Fruit fly (Drosophila melanogaster) whole organism, prepupa: Measurements from ENCODE around the gene PPP4R2r.

Experiments used
- Blimp-1 ChIP-seq: fragments of 200-800 bp; sonication (Bioruptor generic); optimal IDR thresholded peaks from 3 replicates; lab custom pipeline; 2017; ENCODE audit warnings: missing biosample characterization, missing genetic modification characterization, mild to moderate bottlenecking, moderate library complexity, missing genetic modification reagents
- CG10631 ChIP-seq: fragments of 200-800 bp; sonication (Bioruptor generic); optimal IDR thresholded peaks from 2 replicates; lab custom pipeline; 2016; ENCODE audit warnings: missing biosample characterization, missing genetic modification characterization
- CG11294 ChIP-seq: fragments of 200-800 bp; sonication (Bioruptor generic); IDR thresholded peaks from 2 replicates; pipeline ENCODE4 v1.3.6; 2022; ENCODE audit warnings: missing biosample characterization, missing genetic modification characterization
- CG11902 ChIP-seq: fragments of 200-800 bp; sonication (Bioruptor generic); optimal IDR thresholded peaks from 3 replicates; lab custom pipeline; 2016; ENCODE audit warnings: missing biosample characterization, missing genetic modification characterization
- CG15336 ChIP-seq: fragments of 200-800 bp; sonication (Bioruptor generic); IDR thresholded peaks from 2 replicates; pipeline ENCODE4 v1.3.6; 2022; ENCODE audit warnings: missing biosample characterization, missing genetic modification characterization
- CG1621 ChIP-seq: fragments of 200-800 bp; sonication (Bioruptor generic); optimal IDR thresholded peaks from 3 replicates; lab custom pipeline; 2018; ENCODE audit warnings: missing biosample characterization, mild to moderate bottlenecking, missing genetic modification characterization
- CG16779 ChIP-seq: fragments of 200-800 bp; sonication (Bioruptor generic); optimal IDR thresholded peaks from 3 replicates; lab custom pipeline; 2017; ENCODE audit warnings: missing biosample characterization, mild to moderate bottlenecking, missing genetic modification characterization
- CG3032 ChIP-seq: fragments of 200-800 bp; optimal IDR thresholded peaks from 2 replicates; lab custom pipeline; 2019; ENCODE audit warnings: missing biosample characterization, mild to moderate bottlenecking, missing genetic modification characterization, moderate library complexity
- CG31627 ChIP-seq: fragments of 200-800 bp; sonication (Bioruptor generic); optimal IDR thresholded peaks from 3 replicates; lab custom pipeline; 2016; ENCODE audit warnings: missing biosample characterization, missing genetic modification characterization
- CG32006 ChIP-seq: fragments of 200-800 bp; sonication (Bioruptor generic); optimal IDR thresholded peaks from 3 replicates; lab custom pipeline; 2017; ENCODE audit warnings: missing biosample characterization, mild to moderate bottlenecking, missing genetic modification characterization
- CG34406 ChIP-seq: fragments of 200-800 bp; sonication (Bioruptor generic); optimal IDR thresholded peaks from 3 replicates; lab custom pipeline; 2016; ENCODE audit warnings: missing biosample characterization, missing genetic modification characterization
- CG6163 ChIP-seq: fragments of 200-800 bp; sonication (Bioruptor generic); IDR thresholded peaks from 3 replicates; pipeline ENCODE4 v1.3.6; 2022; ENCODE audit warnings: missing biosample characterization, missing genetic modification characterization
- CG6276 ChIP-seq: fragments of 200-800 bp; sonication (Bioruptor generic); optimal IDR thresholded peaks from 2 replicates; lab custom pipeline; 2017; ENCODE audit warnings: missing biosample characterization, mild to moderate bottlenecking, missing genetic modification characterization
- CG6808 ChIP-seq: fragments of 200-800 bp; sonication (Bioruptor generic); optimal IDR thresholded peaks from 3 replicates; lab custom pipeline; 2017; ENCODE audit warnings: missing biosample characterization, missing genetic modification characterization, mild to moderate bottlenecking, moderate library complexity, missing genetic modification reagents
- CG8119 ChIP-seq: fragments of 200-800 bp; sonication (Bioruptor generic); IDR thresholded peaks from 3 replicates; pipeline ENCODE4 v1.3.6; 2022; ENCODE audit warnings: missing biosample characterization, missing genetic modification characterization
- CG8319 ChIP-seq: fragments of 200-800 bp; sonication (Bioruptor generic); optimal IDR thresholded peaks from 3 replicates; lab custom pipeline; 2016; ENCODE audit warnings: missing biosample characterization, missing genetic modification characterization
- CG8632 ChIP-seq: fragments of 200-800 bp; sonication (Bioruptor generic); optimal IDR thresholded peaks from 3 replicates; lab custom pipeline; 2016; ENCODE audit warnings: missing biosample characterization, missing genetic modification characterization
- CG9139 ChIP-seq: fragments of 200-800 bp; sonication (Bioruptor generic); optimal IDR thresholded peaks from 3 replicates; lab custom pipeline; 2017; ENCODE audit warnings: missing biosample characterization, mild to moderate bottlenecking, missing genetic modification characterization
- Eip75B ChIP-seq: fragments of 200-800 bp; sonication (Bioruptor generic); optimal IDR thresholded peaks from 3 replicates; lab custom pipeline; 2016; ENCODE audit warnings: missing biosample characterization, missing genetic modification characterization
- Eip78C ChIP-seq: fragments of 200-800 bp; sonication (Bioruptor generic); peaks from one replicate; lab custom pipeline; 2016; ENCODE audit warnings: missing biosample characterization, missing genetic modification characterization
- Ets96B ChIP-seq: fragments of 200-800 bp; optimal IDR thresholded peaks from 2 replicates; lab custom pipeline; 2019; ENCODE audit warnings: missing biosample characterization, mild to moderate bottlenecking, missing genetic modification characterization, moderate library complexity
- Gug ChIP-seq: fragments of 200-800 bp; sonication (Bioruptor generic); IDR thresholded peaks from 2 replicates; pipeline ENCODE4 v1.3.6; 2022; ENCODE audit warnings: missing biosample characterization, missing genetic modification characterization
- Hr38 ChIP-seq: sonication (Bioruptor generic); optimal IDR thresholded peaks from 2 replicates; lab custom pipeline; 2016; ENCODE audit warnings: missing biosample characterization, missing genetic modification characterization
- Hr39 ChIP-seq: fragments of 200-800 bp; sonication (Bioruptor generic); optimal IDR thresholded peaks from 2 replicates; lab custom pipeline; 2016; ENCODE audit warnings: missing biosample characterization, missing genetic modification characterization
- Lpt ChIP-seq: fragments of 200-800 bp; sonication (Bioruptor generic); optimal IDR thresholded peaks from 3 replicates; lab custom pipeline; 2016; ENCODE audit warnings: missing biosample characterization, missing genetic modification characterization
- Met ChIP-seq: fragments of 200-800 bp; sonication (Bioruptor generic); optimal IDR thresholded peaks from 3 replicates; lab custom pipeline; 2016; ENCODE audit warnings: missing biosample characterization, missing genetic modification characterization
- OdsH ChIP-seq: fragments of 200-800 bp; sonication (Bioruptor generic); optimal IDR thresholded peaks from 3 replicates; lab custom pipeline; 2016; ENCODE audit warnings: missing biosample characterization, missing genetic modification characterization
- Smox ChIP-seq: fragments of 200-800 bp; sonication (Bioruptor generic); optimal IDR thresholded peaks from 3 replicates; lab custom pipeline; 2016; ENCODE audit warnings: missing biosample characterization, missing genetic modification characterization
- Sox102F ChIP-seq: fragments of 200-800 bp; sonication (Bioruptor generic); optimal IDR thresholded peaks from 2 replicates; lab custom pipeline; 2016; ENCODE audit warnings: missing biosample characterization, mild to moderate bottlenecking, missing genetic modification characterization
- Sox14 ChIP-seq: fragments of 200-800 bp; sonication (Bioruptor generic); optimal IDR thresholded peaks from 3 replicates; lab custom pipeline; 2016; ENCODE audit warnings: missing biosample characterization, missing genetic modification characterization
- Sox15 ChIP-seq: fragments of 200-800 bp; sonication (Bioruptor generic); optimal IDR thresholded peaks from 3 replicates; lab custom pipeline; 2016; ENCODE audit warnings: missing biosample characterization, missing genetic modification characterization
- achi ChIP-seq: fragments of 200-800 bp; sonication (Bioruptor generic); optimal IDR thresholded peaks from 3 replicates; lab custom pipeline; 2016; ENCODE audit warnings: missing biosample characterization, missing genetic modification characterization
- dac ChIP-seq: fragments of 200-800 bp; sonication (Bioruptor generic); optimal IDR thresholded peaks from 2 replicates; lab custom pipeline; 2017; ENCODE audit warnings: missing biosample characterization, mild to moderate bottlenecking, missing genetic modification characterization
- eg ChIP-seq: fragments of 200-800 bp; sonication (Bioruptor generic); IDR thresholded peaks from 3 replicates; pipeline ENCODE4 v1.3.6; 2022; ENCODE audit warnings: missing biosample characterization, missing genetic modification characterization
- esn ChIP-seq: fragments of 200-800 bp; sonication (Bioruptor generic); optimal IDR thresholded peaks from 2 replicates; lab custom pipeline; 2016; ENCODE audit warnings: missing biosample characterization, mild to moderate bottlenecking, missing genetic modification characterization, moderate library complexity
- fkh ChIP-seq: fragments of 200-800 bp; sonication (Bioruptor generic); optimal IDR thresholded peaks from 3 replicates; lab custom pipeline; 2017; ENCODE audit warnings: missing biosample characterization, mild to moderate bottlenecking, missing genetic modification characterization, moderate library complexity
- lz ChIP-seq: fragments of 200-800 bp; sonication (Bioruptor generic); optimal IDR thresholded peaks from 3 replicates; lab custom pipeline; 2016; ENCODE audit warnings: missing biosample characterization, missing genetic modification characterization
- net ChIP-seq: fragments of 200-800 bp; sonication (Bioruptor generic); optimal IDR thresholded peaks from 3 replicates; lab custom pipeline; 2016; ENCODE audit warnings: missing biosample characterization, missing genetic modification characterization
- pdm3 ChIP-seq: fragments of 200-800 bp; sonication (Bioruptor generic); optimal IDR thresholded peaks from 3 replicates; lab custom pipeline; 2016; ENCODE audit warnings: missing biosample characterization, missing genetic modification characterization
- salr ChIP-seq, 2 experiments: fragments of 200-800 bp; sonication (Bioruptor generic); optimal IDR thresholded peaks; 3 replicates each; lab custom pipeline; 2016 to 2018; ENCODE audit warnings: missing biosample characterization in 2 of 2, missing genetic modification characterization in 2 of 2, mild to moderate bottlenecking in 1 of 2
- spab ChIP-seq: fragments of 200-800 bp; sonication (Bioruptor generic); optimal IDR thresholded peaks from 2 replicates; lab custom pipeline; 2017; ENCODE audit warnings: missing biosample characterization, mild to moderate bottlenecking, missing genetic modification characterization, missing genetic modification reagents
- ss ChIP-seq, 2 experiments: fragments of 200-800 bp; sonication (Bioruptor generic); optimal IDR thresholded peaks; 2 replicates in 1 of 2; 3 replicates in 1 of 2; lab custom pipeline; 2017 to 2018; ENCODE audit warnings: mild to moderate bottlenecking in 2 of 2, missing biosample characterization in 2 of 2, missing genetic modification characterization in 2 of 2, moderate library complexity in 1 of 2
- svp ChIP-seq: fragments of 200-800 bp; sonication (Bioruptor generic); peaks from one replicate; lab custom pipeline; 2016; ENCODE audit warnings: missing biosample characterization, missing genetic modification characterization
- topi ChIP-seq: fragments of 200-800 bp; sonication (Bioruptor generic); optimal IDR thresholded peaks from 3 replicates; lab custom pipeline; 2016; ENCODE audit warnings: missing biosample characterization, missing genetic modification characterization
- vri ChIP-seq: fragments of 200-800 bp; sonication (Bioruptor generic); optimal IDR thresholded peaks from 3 replicates; lab custom pipeline; 2016; ENCODE audit warnings: missing biosample characterization, mild to moderate bottlenecking, missing genetic modification characterization

Gene PPP4R2r

dm6 chrX:10513611-10514010 is 35.0 kb downstream of the PPP4R2r start (continued):
- TF ChIP-seq Met (GFP tag; lab: Kevin White, UChicago) (peak; percentile 24), net (GFP tag; lab: Kevin White, UChicago) (no peak), CG3032 (peak; percentile 17), Eip75B (GFP tag; lab: Kevin White, UChicago) (no peak), Ets96B (tag; lab: Kevin White, UChicago) (peak; percentile 33), salr (GFP tag; optimal IDR thresholded peaks at IDR 0.05; lab: Kevin White, UChicago) (no peak), lz (GFP tag; lab: Kevin White, UChicago) (peak; percentile 2), Sox102F (GFP tag; lab: Kevin White, UChicago) (peak; percentile 22), Hr38 (GFP tag; lab: Kevin White, UChicago) (no peak), vri (GFP tag; lab: Kevin White, UChicago) (no peak), CG32006 (GFP tag; lab: Kevin White, UChicago) (no peak), ss (GFP tag; optimal IDR thresholded peaks at IDR 0.05; lab: Kevin White, UChicago) (no peak), CG11294 (no peak), pdm3 (no peak), CG9139 (no peak), achi (no peak), Eip78C (GFP tag; lab: Kevin White, UChicago) (peak; percentile 71), Smox (GFP tag; lab: Kevin White, UChicago) (peak; percentile 25), CG8319 (GFP tag; lab: Kevin White, UChicago) (no peak), fkh (GFP tag; lab: Kevin White, UChicago) (no peak), dac (GFP tag; lab: Kevin White, UChicago) (no peak), CG6808 (GFP tag; lab: Kevin White, UChicago) (peak; percentile 23), Lpt (no peak), esn (GFP tag; lab: Kevin White, UChicago) (peak; percentile 48), Gug (GFP tag; lab: Robert Waterston, UW) (no peak), CG31627 (GFP tag; lab: Kevin White, UChicago) (peak; percentile 9), topi (GFP tag; lab: Kevin White, UChicago) (peak; percentile 49), CG16779 (tag; lab: Kevin White, UChicago) (no peak), CG8632 (GFP tag; lab: Kevin White, UChicago) (no peak), Blimp-1 (GFP tag; lab: Kevin White, UChicago) (no peak), CG10631 (GFP tag; lab: Kevin White, UChicago) (peak; percentile 31), svp (GFP tag; lab: Kevin White, UChicago) (no peak), Sox14 (GFP tag; lab: Kevin White, UChicago) (no peak), CG11902 (GFP tag; lab: Kevin White, UChicago) (no peak), CG15336 (GFP tag; lab: Robert Waterston, UW) (no peak), CG6163 (GFP tag; lab: Robert Waterston, UW) (no peak)

dm6 chrX:10514850-10515249 is 36.2 kb downstream of the PPP4R2r start:
- TF ChIP-seq Met (GFP tag; lab: Kevin White, UChicago): no peak
- peak; percentile 98 for TF ChIP-seq svp (GFP tag; lab: Kevin White, UChicago)
- TF ChIP-seq, all 60 proteins: peak for 1

- TF ChIP-seq CG8119 (GFP tag; lab: Robert Waterston, UW): peak; percentile 61; the same call in 2 of the 3 replicates
- TF ChIP-seq Smox (GFP tag; lab: Kevin White, UChicago): no peak
- peak; percentile 75 for TF ChIP-seq eg (GFP tag; lab: Robert Waterston, UW)
- peak; percentile 53 for TF ChIP-seq CG10631 (GFP tag; lab: Kevin White, UChicago)
- TF ChIP-seq CG8632 (GFP tag; lab: Kevin White, UChicago): peak; percentile 1
- peak; percentile 22 for TF ChIP-seq OdsH (GFP tag; lab: Kevin White, UChicago)
- peak; percentile 64 to 73 for TF ChIP-seq ss (GFP tag; optimal IDR thresholded peaks at IDR 0.05; lab: Kevin White, UChicago)
- no peak for TF ChIP-seq CG8319 (GFP tag; lab: Kevin White, UChicago)
- no peak for TF ChIP-seq Blimp-1 (GFP tag; lab: Kevin White, UChicago)
- peak; percentile 11 for TF ChIP-seq Hr39 (GFP tag; lab: Kevin White, UChicago)
- TF ChIP-seq net (GFP tag; lab: Kevin White, UChicago): peak; percentile 35
- peak; percentile 36 for TF ChIP-seq CG6276 (GFP tag; lab: Kevin White, UChicago)
- TF ChIP-seq CG3032: peak; percentile 63
- peak; percentile 69 for TF ChIP-seq CG6163 (GFP tag; lab: Robert Waterston, UW)
- TF ChIP-seq Eip78C (GFP tag; lab: Kevin White, UChicago): peak; percentile 94
- TF ChIP-seq Sox14 (GFP tag; lab: Kevin White, UChicago): peak; percentile 49
- peak; percentile 21 for TF ChIP-seq CG34406 (GFP tag; lab: Kevin White, UChicago)
- TF ChIP-seq vri (GFP tag; lab: Kevin White, UChicago): no peak
- TF ChIP-seq lz (GFP tag; lab: Kevin White, UChicago): peak; percentile 37
- peak; percentile 36 for TF ChIP-seq CG1621
- no peak for TF ChIP-seq dac (GFP tag; lab: Kevin White, UChicago)
- peak; percentile 39 for TF ChIP-seq spab (GFP tag; lab: Kevin White, UChicago)
- TF ChIP-seq Ets96B (tag; lab: Kevin White, UChicago): peak; percentile 58
- TF ChIP-seq CG9139: peak; percentile 42
- TF ChIP-seq fkh (GFP tag; lab: Kevin White, UChicago): no peak
- peak; percentile 4 for TF ChIP-seq Sox15
These were observed 36.8 kb downstream of the PPP4R2r start for dm6 chrX:10515323-10515853.
